Worm (Caenorhabditis elegans): ENCODE data around the gene Y51A2D.8.

The Y51A2D.8 gene

ce11 chrV:18581393-18582113 is 27.9 kb upstream of the Y51A2D.8 start:
- TF ChIP-seq nhr-10 (tag; optimal IDR thresholded peaks at IDR 0.05): no peak
- TF ChIP-seq F44E2.7 (GFP tag; IDR thresholded peaks at IDR 0.05): no peak
- TF ChIP-seq unc-62 (GFP tag; optimal IDR thresholded peaks at IDR 0.05 in 1 of 2): peak in 1 of 2 experiments; percentile 72
- TF ChIP-seq unc-62 (tag; optimal IDR thresholded peaks at IDR 0.05): no peak
- TF ChIP-seq nhr-11 (tag; optimal IDR thresholded peaks at IDR 0.05): peak; percentile 59
- peak in 1 of 2 experiments; percentile 48 for TF ChIP-seq daf-16 (GFP tag; optimal IDR thresholded peaks at IDR 0.05)
- no peak for TF ChIP-seq daf-16 (tag; optimal IDR thresholded peaks at IDR 0.05)
- TF ChIP-seq zip-11 (GFP tag; IDR thresholded peaks at IDR 0.05): no peak
- 0 out of 2 replicates have a peak, but pooled peaks have one; percentile 13 for TF ChIP-seq ceh-20 (GFP tag; IDR thresholded peaks at IDR 0.05)
- TF ChIP-seq ZK546.5 (tag; optimal IDR thresholded peaks at IDR 0.05): no peak
- no peak for TF ChIP-seq aly-2 (tag; optimal IDR thresholded peaks at IDR 0.05)
- peak; percentile 19 for TF ChIP-seq hlh-30 (tag; optimal IDR thresholded peaks at IDR 0.05; ENCODE audit: insufficient read depth)

- no peak for TF ChIP-seq ceh-20 (GFP tag; IDR thresholded peaks at IDR 0.05)
- TF ChIP-seq mes-2 (tag; optimal IDR thresholded peaks at IDR 0.05; ENCODE audit: poor library complexity, severe bottlenecking): no peak
- no peak for TF ChIP-seq fos-1 (tag; optimal IDR thresholded peaks at IDR 0.05)
- TF ChIP-seq zfp-2 (tag; optimal IDR thresholded peaks at IDR 0.05): no peak
- TF ChIP-seq daf-8 (GFP tag; IDR thresholded peaks at IDR 0.05): no peak
- no peak for TF ChIP-seq ceh-62 (tag; optimal IDR thresholded peaks at IDR 0.05)
- TF ChIP-seq spr-3 (GFP tag; optimal IDR thresholded peaks at IDR 0.05): no peak
- no peak for TF ChIP-seq dmd-6 (GFP tag; IDR thresholded peaks at IDR 0.05)
Observed at ce11 chrV:18579684-18580083, 26.0 kb upstream of the Y51A2D.8 start, which contains the start of gene Y51A2D.13. Gene Y51A2D.13 (minus strand): TSS chrV:18579784.

DNA sequence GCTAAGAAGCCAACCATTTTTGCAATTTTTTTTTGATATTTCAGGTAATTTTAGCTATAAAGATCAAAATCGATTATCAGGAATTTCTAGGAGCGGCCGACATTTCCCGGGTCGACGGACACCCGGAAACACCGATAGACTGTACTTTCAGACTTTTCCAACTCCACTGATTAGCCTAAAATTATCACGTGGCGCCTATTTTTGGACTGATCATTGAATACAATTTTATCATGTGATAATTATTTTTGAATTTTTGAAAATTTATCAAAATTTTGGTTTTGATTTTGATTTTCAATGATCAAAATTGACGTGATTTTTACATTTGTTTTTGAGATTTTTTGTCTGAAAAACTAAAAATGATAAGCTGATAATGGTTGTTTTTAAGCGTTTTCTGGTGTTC is 24.7 kb upstream of the Y51A2D.8 start:
- TF ChIP-seq daf-19 (GFP tag; conservative IDR thresholded peaks at IDR 0.05): no peak
- peak; percentile 3 for TF ChIP-seq nhr-102 (tag; optimal IDR thresholded peaks at IDR 0.05)
- TF ChIP-seq unc-62 (GFP tag; optimal IDR thresholded peaks at IDR 0.05 in 1 of 2): peak in 1 of 2 experiments; percentile 77
- TF ChIP-seq unc-62 (tag; optimal IDR thresholded peaks at IDR 0.05): no peak
- no peak for TF ChIP-seq lin-15B (tag; optimal IDR thresholded peaks at IDR 0.05)
- TF ChIP-seq tra-1 (GFP tag; IDR thresholded peaks at IDR 0.05): no peak
- no peak for TF ChIP-seq daf-16 (GFP tag; optimal IDR thresholded peaks at IDR 0.05)
- peak; percentile 77 for TF ChIP-seq daf-16 (tag; optimal IDR thresholded peaks at IDR 0.05)
- no peak for TF ChIP-seq egl-43 (GFP tag; IDR thresholded peaks at IDR 0.05)
- peak; percentile 63 for TF ChIP-seq hlh-11 (tag; optimal IDR thresholded peaks at IDR 0.05)
- TF ChIP-seq ZK546.5 (tag; optimal IDR thresholded peaks at IDR 0.05): no peak
- no peak for TF ChIP-seq lin-13 (GFP tag; optimal IDR thresholded peaks at IDR 0.05)
- 0 out of 2 replicates have a peak, but pooled peaks have one; percentile 9 for TF ChIP-seq hmg-1.1 (GFP tag; IDR thresholded peaks at IDR 0.05)
- no peak for TF ChIP-seq vab-7 (GFP tag; IDR thresholded peaks at IDR 0.05)
- TF ChIP-seq lin-38 (GFP tag; IDR thresholded peaks at IDR 0.05): no peak
- no peak for TF ChIP-seq F44E2.7 (GFP tag; IDR thresholded peaks at IDR 0.05)
- peak; percentile 13 for TF ChIP-seq hlh-30 (tag; optimal IDR thresholded peaks at IDR 0.05; ENCODE audit: insufficient read depth)
- peak; percentile 77 for TF ChIP-seq dve-1 (tag; optimal IDR thresholded peaks at IDR 0.05; ENCODE audit: insufficient read depth)

DNA sequence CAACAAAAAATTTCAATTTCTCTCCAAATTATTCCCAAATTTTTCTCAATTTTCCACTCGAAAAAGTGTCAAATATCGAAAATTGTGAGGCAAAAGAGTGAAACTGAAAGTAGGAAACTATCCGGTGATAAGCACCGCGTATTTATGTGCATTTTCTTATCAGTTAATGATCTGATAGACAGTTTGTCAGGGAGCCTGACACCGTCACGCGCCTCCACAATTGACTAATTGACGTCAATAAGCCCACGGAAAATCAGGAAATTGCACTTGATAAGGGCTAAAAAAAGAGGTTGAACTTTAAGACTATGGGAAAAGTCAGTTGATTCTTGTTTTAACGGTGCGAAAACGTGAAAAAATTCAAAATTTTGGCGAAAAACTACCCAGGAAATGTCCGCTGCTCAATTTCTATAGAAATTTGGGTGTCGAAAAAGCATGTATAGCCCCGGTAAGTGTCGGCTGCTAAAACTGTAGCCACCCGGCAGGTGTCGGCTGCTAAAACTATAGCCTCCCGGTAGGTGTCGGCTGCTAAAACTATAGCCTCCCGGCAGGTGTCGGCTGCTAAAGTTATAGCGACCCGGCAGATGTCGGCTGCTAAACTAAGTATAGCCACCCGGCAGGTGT is 23.9 kb upstream of the Y51A2D.8 start:
- TF ChIP-seq aly-2 (tag; optimal IDR thresholded peaks at IDR 0.05) (no peak), skn-1 (tag; optimal IDR thresholded peaks at IDR 0.05) (no peak), saeg-2 (GFP tag; IDR thresholded peaks at IDR 0.05) (no peak), madf-5 (GFP tag; IDR thresholded peaks at IDR 0.05) (no peak), F49E8.2 (tag; optimal IDR thresholded peaks at IDR 0.05; ENCODE audit: borderline replicate concordance) (no peak), hif-1 (tag; optimal IDR thresholded peaks at IDR 0.05) (peak in 1 of 2 experiments; percentile 57), ctbp-1 (GFP tag; IDR thresholded peaks at IDR 0.05) (no peak), ceh-28 (tag; optimal IDR thresholded peaks at IDR 0.05) (no peak), F10B5.3 (tag; optimal IDR thresholded peaks at IDR 0.05) (no peak), Y105C5A.15 (GFP tag; IDR thresholded peaks at IDR 0.05) (no peak), cey-2 (tag; optimal IDR thresholded peaks at IDR 0.05; ENCODE audit: borderline replicate concordance, insufficient read depth) (no peak), spr-3 (GFP tag; optimal IDR thresholded peaks at IDR 0.05) (no peak), unc-62 (GFP tag; optimal IDR thresholded peaks at IDR 0.05 in 1 of 2) (peak in 1 of 2 experiments; percentile 16), unc-62 (tag; optimal IDR thresholded peaks at IDR 0.05) (no peak), ZK337.2 (GFP tag; IDR thresholded peaks at IDR 0.05) (no peak), daf-8 (GFP tag; IDR thresholded peaks at IDR 0.05) (no peak), Y48G9A.11 (GFP tag; IDR thresholded peaks at IDR 0.05) (no peak), mxl-3 (GFP tag; optimal IDR thresholded peaks at IDR 0.05) (no peak)
